Fruit fly (Drosophila melanogaster): Measurements from ENCODE around the gene hoe2.
A peak's percentile ranks its signal among the peaks of the same experiment; 100 is the strongest.

The hoe2 gene

DNA sequence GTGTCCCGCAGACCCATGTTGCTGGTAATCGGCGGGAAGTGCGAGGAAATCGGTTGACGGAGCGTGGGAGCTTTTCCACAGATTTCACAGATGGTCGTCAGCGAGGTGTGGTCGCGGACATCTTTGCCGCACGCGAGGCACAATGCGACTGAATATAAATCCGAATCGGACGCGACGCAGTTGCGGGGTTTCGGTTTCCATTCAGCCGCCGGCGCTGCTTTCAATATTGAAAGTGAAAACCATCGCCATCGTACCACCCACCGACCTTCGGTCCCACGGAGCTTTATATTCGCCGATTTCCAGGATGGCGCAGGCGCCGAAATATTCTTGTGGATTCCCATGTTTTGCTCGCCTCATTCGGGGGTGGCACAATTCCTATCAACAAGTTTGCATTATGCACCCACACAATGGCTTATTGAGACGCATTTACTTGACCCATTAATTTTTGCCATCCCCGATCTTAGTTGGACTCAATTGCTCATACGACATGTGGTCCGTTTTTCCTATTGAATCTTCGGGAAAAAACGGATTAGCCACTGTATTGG is at the start of gene hoe2:
TSS of gene hoe2 (minus strand) at position 126 of the 545 bp plus-strand sequence.
- TF ChIP-seq Pif1A (GFP tag; optimal IDR thresholded peaks at IDR 0.05) (no peak), CG12605 (GFP tag; IDR thresholded peaks at IDR 0.05) (peak; percentile 60; the same call in 1 of the 2 replicates), CG13204 (GFP tag; optimal IDR thresholded peaks at IDR 0.05) (no peak)

DNA sequence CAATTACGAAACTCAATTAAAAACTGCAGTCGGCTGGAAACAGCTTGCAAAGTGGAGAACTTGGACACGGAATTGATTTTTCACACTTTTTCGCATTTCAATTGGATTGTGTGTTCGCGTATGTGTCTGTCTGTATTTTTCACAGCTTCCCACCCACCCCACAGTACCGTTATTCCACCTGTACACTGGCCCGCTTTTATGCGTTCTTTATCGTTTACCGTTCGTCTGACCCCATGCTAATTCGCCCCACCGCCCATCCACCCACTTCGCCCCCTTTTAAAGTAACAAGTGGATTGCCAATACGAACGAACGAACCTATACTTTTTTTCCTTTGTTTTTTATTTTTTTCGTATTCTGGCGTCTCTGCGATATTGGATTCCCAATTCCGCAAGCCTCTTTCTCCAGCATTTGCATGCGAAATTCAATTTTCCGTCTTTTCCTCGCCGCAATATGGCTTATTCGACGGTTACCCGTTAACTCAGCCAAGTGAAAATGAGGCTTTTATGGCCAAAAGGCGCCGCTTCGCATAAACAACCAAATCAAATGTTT is 45.9 kb upstream of the hoe2 start:
- no peak for TF ChIP-seq CG17806 (tag; optimal IDR thresholded peaks at IDR 0.05)
- TF ChIP-seq CG14655 (GFP tag; optimal IDR thresholded peaks at IDR 0.05), result no peak
- no peak for TF ChIP-seq Snoo (tag; optimal IDR thresholded peaks at IDR 0.05)
- no peak for TF ChIP-seq CG10348 (GFP tag; IDR thresholded peaks at IDR 0.05)
- no peak for TF ChIP-seq rn (GFP tag; IDR thresholded peaks at IDR 0.05)
- TF ChIP-seq CG9948 (tag; optimal IDR thresholded peaks at IDR 0.05), result no peak
- TF ChIP-seq CG8301 (tag; optimal IDR thresholded peaks at IDR 0.05), result no peak
- TF ChIP-seq CG34367 (tag; optimal IDR thresholded peaks at IDR 0.05), result no peak
- no peak for TF ChIP-seq CG12605 (GFP tag; IDR thresholded peaks at IDR 0.05)
- TF ChIP-seq CG8159 (tag; optimal IDR thresholded peaks at IDR 0.05), result no peak
- TF ChIP-seq CG32121 (GFP tag; IDR thresholded peaks at IDR 0.05), result no peak
- no peak for TF ChIP-seq D1 (tag; optimal IDR thresholded peaks at IDR 0.05)
- no peak for TF ChIP-seq Pif1B (GFP tag; optimal IDR thresholded peaks at IDR 0.05)
- TF ChIP-seq CG4496 (GFP tag; IDR thresholded peaks at IDR 0.05), result no peak
- TF ChIP-seq CG15710 (tag; optimal IDR thresholded peaks at IDR 0.05), result no peak
- no peak for TF ChIP-seq Pif1A (GFP tag; optimal IDR thresholded peaks at IDR 0.05)
- no peak for TF ChIP-seq EcR (GFP tag; optimal IDR thresholded peaks at IDR 0.05)

DNA sequence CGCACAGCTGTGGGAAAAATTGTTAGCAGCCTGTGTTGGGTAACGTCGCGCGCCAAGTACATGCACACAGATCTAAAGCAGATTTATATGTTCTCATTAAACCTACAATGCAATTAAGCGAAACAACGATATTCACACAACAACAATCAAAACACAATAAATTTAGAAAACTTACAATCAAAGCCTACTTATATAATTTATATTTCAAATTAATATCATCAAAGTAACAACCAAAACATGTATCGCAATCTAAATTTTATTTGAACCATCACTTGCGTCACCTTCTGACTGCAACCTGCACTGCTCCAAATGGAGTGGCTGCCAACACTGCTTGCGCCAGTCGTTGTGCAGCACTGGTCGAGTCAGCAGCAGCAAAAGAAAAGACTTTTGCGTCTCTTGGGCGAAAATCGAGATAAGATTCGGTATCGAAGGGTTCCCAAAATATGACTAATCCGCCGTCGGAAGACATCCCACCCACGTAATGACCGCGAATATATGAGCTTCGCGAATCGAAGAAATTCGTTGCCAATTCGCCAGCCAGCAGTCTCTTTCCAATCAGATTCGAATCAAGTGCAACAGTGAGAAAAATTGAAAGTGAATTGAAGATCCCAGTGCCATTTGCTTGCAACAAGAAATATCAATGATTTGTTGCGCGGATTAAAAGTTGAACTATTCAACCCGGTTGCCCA is 45.2 kb upstream of the hoe2 start, which contains the start of the genes CG8892 and CG34126:
TSS of gene CG8892 (minus strand) at position 315 of the 689 bp plus-strand sequence.
TSS of gene CG34126 (plus strand) at position 337 of the 689 bp plus-strand sequence.
- TF ChIP-seq rn (GFP tag; IDR thresholded peaks at IDR 0.05), result peak; percentile 93
- TF ChIP-seq CG4496 (GFP tag; IDR thresholded peaks at IDR 0.05), result peak; percentile 93
- TF ChIP-seq Ets98B (GFP tag; IDR thresholded peaks at IDR 0.05), result peak; percentile 86
- peak; percentile 83 for TF ChIP-seq gl (tag; optimal IDR thresholded peaks at IDR 0.05)
- TF ChIP-seq CG17806 (tag; optimal IDR thresholded peaks at IDR 0.05), result peak; percentile 94
- peak; percentile 94 for TF ChIP-seq Pif1A (GFP tag; optimal IDR thresholded peaks at IDR 0.05)
- peak; percentile 91 for TF ChIP-seq Pif1B (GFP tag; optimal IDR thresholded peaks at IDR 0.05)
- peak; percentile 96 for TF ChIP-seq CG14655 (GFP tag; optimal IDR thresholded peaks at IDR 0.05)
- peak; percentile 93 for TF ChIP-seq CG8301 (tag; optimal IDR thresholded peaks at IDR 0.05)
- TF ChIP-seq CG12605 (GFP tag; IDR thresholded peaks at IDR 0.05), result peak; percentile 75
- peak; percentile 97 for TF ChIP-seq CG15710 (tag; optimal IDR thresholded peaks at IDR 0.05)
- no peak for TF ChIP-seq EcR (GFP tag; optimal IDR thresholded peaks at IDR 0.05)
- TF ChIP-seq D1 (tag; optimal IDR thresholded peaks at IDR 0.05), result no peak
- peak; percentile 90 for TF ChIP-seq CG34367 (tag; optimal IDR thresholded peaks at IDR 0.05)
- TF ChIP-seq CG10348 (GFP tag; IDR thresholded peaks at IDR 0.05), result peak; percentile 89
- peak; percentile 96 for TF ChIP-seq CG8159 (tag; optimal IDR thresholded peaks at IDR 0.05)
- TF ChIP-seq CG32121 (GFP tag; IDR thresholded peaks at IDR 0.05), result peak; percentile 91
- peak; percentile 95 for TF ChIP-seq CG9948 (tag; optimal IDR thresholded peaks at IDR 0.05)
- peak; percentile 95 for TF ChIP-seq fd96Ca (GFP tag; IDR thresholded peaks at IDR 0.05)
- TF ChIP-seq Snoo (tag; optimal IDR thresholded peaks at IDR 0.05), result peak; percentile 97
- TF ChIP-seq CG13204 (GFP tag; optimal IDR thresholded peaks at IDR 0.05), result peak; percentile 72

DNA sequence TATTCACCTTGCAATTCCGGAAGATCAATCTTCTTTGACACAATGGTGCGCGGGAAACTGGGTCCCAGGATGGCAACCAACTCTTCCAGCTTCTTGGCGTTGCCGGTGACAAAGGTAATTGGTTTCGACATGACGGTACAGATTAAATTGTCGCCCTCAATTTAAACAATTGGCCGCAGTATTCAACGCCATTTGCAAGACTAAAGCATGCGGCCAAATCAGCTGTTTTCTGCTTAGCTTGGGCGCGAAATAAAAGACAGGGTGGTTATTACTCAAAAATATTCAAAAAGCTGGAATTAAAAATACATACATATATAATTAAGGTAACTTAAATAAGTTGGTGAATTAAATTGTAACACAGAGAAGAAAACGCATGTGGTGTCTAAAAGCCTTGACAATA is 42.9 kb upstream of the hoe2 start, which contains the start of gene CG8891:
TSS of gene CG8891 (minus strand) at position 242 of the 400 bp plus-strand sequence.
- TF ChIP-seq fd96Ca (GFP tag; IDR thresholded peaks at IDR 0.05) (no peak), CG10348 (GFP tag; IDR thresholded peaks at IDR 0.05) (no peak), CG9948 (tag; optimal IDR thresholded peaks at IDR 0.05) (no peak), CG17806 (tag; optimal IDR thresholded peaks at IDR 0.05) (no peak), CG14655 (GFP tag; optimal IDR thresholded peaks at IDR 0.05) (no peak), CG13204 (GFP tag; optimal IDR thresholded peaks at IDR 0.05) (no peak), Ets98B (GFP tag; IDR thresholded peaks at IDR 0.05) (no peak), CG8301 (tag; optimal IDR thresholded peaks at IDR 0.05) (no peak), CG34367 (tag; optimal IDR thresholded peaks at IDR 0.05) (no peak), gl (tag; optimal IDR thresholded peaks at IDR 0.05) (no peak), CG12605 (GFP tag; IDR thresholded peaks at IDR 0.05) (no peak)

DNA sequence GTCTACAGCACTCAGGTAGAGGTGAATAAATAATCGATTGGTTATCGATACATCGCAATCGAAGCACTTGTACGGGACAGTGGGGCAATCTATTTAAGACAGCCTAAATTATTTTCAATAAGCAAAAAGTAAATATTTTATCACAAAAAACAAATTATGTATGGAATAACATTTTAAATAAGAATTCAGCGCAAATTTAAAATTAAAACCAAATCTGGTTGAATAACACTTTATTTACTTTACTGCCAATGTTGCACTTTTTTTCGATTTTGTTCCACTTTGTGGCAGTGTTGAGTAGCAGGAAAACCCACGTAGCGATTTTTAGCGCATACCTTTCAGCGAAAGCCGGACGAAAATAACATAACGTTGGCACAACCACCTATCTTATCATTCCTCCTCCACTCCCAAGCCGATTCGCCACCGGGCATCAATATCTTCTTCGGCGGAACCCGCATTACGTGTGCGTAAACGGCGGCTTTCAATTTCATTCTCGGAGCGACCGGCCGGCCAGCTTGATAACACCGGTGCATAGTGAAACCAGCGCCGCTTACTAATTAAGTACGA is 40.8 kb upstream of the hoe2 start, which contains the start of the genes Gmd and CG3792:
TSS of gene Gmd (minus strand) at position 36 of the 564 bp plus-strand sequence.
TSS of gene CG3792 (plus strand) at position 325 of the 564 bp plus-strand sequence.
- TF ChIP-seq CG8159 (tag; optimal IDR thresholded peaks at IDR 0.05) (peak; percentile 95), CG34367 (tag; optimal IDR thresholded peaks at IDR 0.05) (peak; percentile 85), CG9948 (tag; optimal IDR thresholded peaks at IDR 0.05) (peak; percentile 89), gl (tag; optimal IDR thresholded peaks at IDR 0.05) (peak; percentile 81), CG13204 (GFP tag; optimal IDR thresholded peaks at IDR 0.05) (no peak), EcR (GFP tag; optimal IDR thresholded peaks at IDR 0.05) (peak; percentile 6), D1 (tag; optimal IDR thresholded peaks at IDR 0.05) (no peak), CG4496 (GFP tag; IDR thresholded peaks at IDR 0.05) (peak; percentile 97), Pif1A (GFP tag; optimal IDR thresholded peaks at IDR 0.05) (no peak), CG12605 (GFP tag; IDR thresholded peaks at IDR 0.05) (peak; percentile 89), Pif1B (GFP tag; optimal IDR thresholded peaks at IDR 0.05) (no peak), Snoo (tag; optimal IDR thresholded peaks at IDR 0.05) (peak; percentile 89), CG15710 (tag; optimal IDR thresholded peaks at IDR 0.05) (peak; percentile 87), Ets98B (GFP tag; IDR thresholded peaks at IDR 0.05) (peak; percentile 94), CG17806 (tag; optimal IDR thresholded peaks at IDR 0.05) (peak; percentile 91), fd96Ca (GFP tag; IDR thresholded peaks at IDR 0.05) (peak; percentile 84), CG10348 (GFP tag; IDR thresholded peaks at IDR 0.05) (peak; percentile 87), CG8301 (tag; optimal IDR thresholded peaks at IDR 0.05) (peak; percentile 92), rn (GFP tag; IDR thresholded peaks at IDR 0.05) (peak; percentile 87), CG14655 (GFP tag; optimal IDR thresholded peaks at IDR 0.05) (no peak), CG32121 (GFP tag; IDR thresholded peaks at IDR 0.05) (peak; percentile 95)

Data from whole organism, pupa.